Worm (Caenorhabditis elegans): Measurements from ENCODE around the gene fbxa-25.

The fbxa-25 gene

ce11 chrIII:1354523-1354922 lies 5.3 kb upstream of the fbxa-25 start:
- no peak for TF ChIP-seq nfya-1 (tag; optimal IDR thresholded peaks at IDR 0.05; ENCODE audit: insufficient read depth)

ce11 chrIII:1350745-1351144 lies 1.5 kb upstream of the fbxa-25 start, which contains the start of gene Y82E9BL.3:
Gene Y82E9BL.3 (minus strand): TSS chrIII:1350845.
- TF ChIP-seq unc-39 (tag; optimal IDR thresholded peaks at IDR 0.05) (no peak), ceh-28 (tag; optimal IDR thresholded peaks at IDR 0.05) (no peak), nhr-43 (tag; optimal IDR thresholded peaks at IDR 0.05; ENCODE audit: poor library complexity, severe bottlenecking) (no peak), lsy-12 (tag; optimal IDR thresholded peaks at IDR 0.05) (no peak), fkh-10 (GFP tag; optimal IDR thresholded peaks at IDR 0.05) (no peak), jun-1 (tag; optimal IDR thresholded peaks at IDR 0.05) (no peak), ceh-16 (tag; optimal IDR thresholded peaks at IDR 0.05) (no peak), nhr-77 (tag; optimal IDR thresholded peaks at IDR 0.05) (no peak), ZK546.5 (tag; optimal IDR thresholded peaks at IDR 0.05) (no peak), nhr-11 (tag; optimal IDR thresholded peaks at IDR 0.05) (no peak), pha-4 (tag; optimal IDR thresholded peaks at IDR 0.05) (no peak)

ce11 chrIII:1347539-1347938 lies 1.7 kb downstream of the fbxa-25 start, which contains the start of gene Y82E9BL.5:
Gene Y82E9BL.5 (minus strand): TSS chrIII:1347639.
- TF ChIP-seq fkh-10 (GFP tag; optimal IDR thresholded peaks at IDR 0.05) (no peak), skn-1 (tag; optimal IDR thresholded peaks at IDR 0.05) (no peak), nhr-23 (tag; optimal IDR thresholded peaks at IDR 0.05) (no peak), jun-1 (tag; optimal IDR thresholded peaks at IDR 0.05) (no peak), egl-27 (tag; optimal IDR thresholded peaks at IDR 0.05) (no peak), R02D3.7 (tag; optimal IDR thresholded peaks at IDR 0.05) (no peak), nhr-25 (tag; optimal IDR thresholded peaks at IDR 0.05) (no peak), mml-1 (tag; optimal IDR thresholded peaks at IDR 0.05) (no peak), unc-62 (GFP tag; optimal IDR thresholded peaks at IDR 0.05) (no peak), nhr-237 (tag; optimal IDR thresholded peaks at IDR 0.05) (no peak), pqm-1 (tag; optimal IDR thresholded peaks at IDR 0.05) (no peak), nhr-43 (tag; optimal IDR thresholded peaks at IDR 0.05; ENCODE audit: poor library complexity, severe bottlenecking) (no peak)

- no peak for TF ChIP-seq ama-1 (optimal IDR thresholded peaks at IDR 0.05)
- TF ChIP-seq nhr-237 (tag; optimal IDR thresholded peaks at IDR 0.05), result no peak
- no peak for TF ChIP-seq ceh-9 (tag; optimal IDR thresholded peaks at IDR 0.05)
- TF ChIP-seq fkh-10 (GFP tag; optimal IDR thresholded peaks at IDR 0.05), result no peak
- TF ChIP-seq nhr-12 (tag; optimal IDR thresholded peaks at IDR 0.05), result no peak
- no peak for TF ChIP-seq ztf-4 (tag; optimal IDR thresholded peaks at IDR 0.05)
- TF ChIP-seq skn-1 (tag; optimal IDR thresholded peaks at IDR 0.05), result no peak
- TF ChIP-seq unc-39 (tag; optimal IDR thresholded peaks at IDR 0.05), result no peak
- no peak for TF ChIP-seq elt-3 (tag; optimal IDR thresholded peaks at IDR 0.05)
- TF ChIP-seq nhr-23 (tag; optimal IDR thresholded peaks at IDR 0.05), result no peak
- TF ChIP-seq ztf-11 (tag; optimal IDR thresholded peaks at IDR 0.05), result no peak
- TF ChIP-seq ZK546.5 (tag; optimal IDR thresholded peaks at IDR 0.05), result no peak
- TF ChIP-seq ceh-16 (tag; optimal IDR thresholded peaks at IDR 0.05), result no peak
- no peak for TF ChIP-seq fos-1 (tag; optimal IDR thresholded peaks at IDR 0.05)
- TF ChIP-seq lin-39 (tag; optimal IDR thresholded peaks at IDR 0.05), result no peak
- no peak for TF ChIP-seq egl-5 (tag; optimal IDR thresholded peaks at IDR 0.05)
- TF ChIP-seq jun-1 (tag; optimal IDR thresholded peaks at IDR 0.05), result no peak
- TF ChIP-seq eor-1 (tag; optimal IDR thresholded peaks at IDR 0.05), result no peak
These were observed 2.2 kb downstream of the fbxa-25 start for ce11 chrIII:1347003-1347402.

- TF ChIP-seq jun-1 (tag; optimal IDR thresholded peaks at IDR 0.05), result no peak
- no peak for TF ChIP-seq lsy-12 (tag; optimal IDR thresholded peaks at IDR 0.05)
- no peak for TF ChIP-seq fkh-2 (tag; optimal IDR thresholded peaks at IDR 0.05)
These were observed 3.6 kb downstream of the fbxa-25 start, which contains the start of gene Y82E9BL.6 for ce11 chrIII:1345694-1346093. Gene Y82E9BL.6 (minus strand): TSS chrIII:1345794.

ce11 chrIII:1342919-1343419 lies 6.3 kb downstream of the fbxa-25 start, which contains the start of gene fbxa-27:
Gene fbxa-27 (plus strand): TSS chrIII:1342969.
- TF ChIP-seq mml-1 (tag; optimal IDR thresholded peaks at IDR 0.05) (no peak), daf-12 (tag; optimal IDR thresholded peaks at IDR 0.05) (no peak), ceh-82 (tag; optimal IDR thresholded peaks at IDR 0.05) (no peak), nfya-1 (tag; optimal IDR thresholded peaks at IDR 0.05; ENCODE audit: insufficient read depth) (no peak)

Measured in whole organism, L3 larva.